Worm (Caenorhabditis elegans): ENCODE data around the gene his-60.

ce11 chrIV:7469782-7470413, 17.9 kb downstream of the his-60 start, which contains the start of gene F55G1.7:
- TF ChIP-seq pha-4 (tag; optimal IDR thresholded peaks at IDR 0.05) (no peak), fkh-10 (GFP tag; optimal IDR thresholded peaks at IDR 0.05) (no peak), ztf-11 (tag; optimal IDR thresholded peaks at IDR 0.05) (no peak), mml-1 (tag; optimal IDR thresholded peaks at IDR 0.05) (no peak), mdl-1 (tag; optimal IDR thresholded peaks at IDR 0.05) (no peak), tbx-2 (tag; optimal IDR thresholded peaks at IDR 0.05) (no peak), elt-2 (tag; optimal IDR thresholded peaks at IDR 0.05) (no peak), nhr-23 (tag; optimal IDR thresholded peaks at IDR 0.05) (no peak), unc-62 (GFP tag; optimal IDR thresholded peaks at IDR 0.05) (no peak), ceh-16 (tag; optimal IDR thresholded peaks at IDR 0.05) (no peak), fos-1 (tag; optimal IDR thresholded peaks at IDR 0.05) (no peak), ceh-28 (tag; optimal IDR thresholded peaks at IDR 0.05) (no peak), ceh-82 (tag; optimal IDR thresholded peaks at IDR 0.05) (no peak), elt-3 (tag; optimal IDR thresholded peaks at IDR 0.05) (peak in 1 of 3 experiments; percentile 19)

Data from whole organism, L3 larva.